Fruit fly (Drosophila melanogaster) whole organism, wandering third instar larva: ENCODE measurements around the gene Sar1.

Experiments used
- Abd-B ChIP-seq: fragments of >200 bp; optimal IDR thresholded peaks from 2 replicates; lab custom pipeline; 2017; ENCODE audit warnings: missing biosample characterization, missing genetic modification characterization
- CG32264 ChIP-seq: fragments of 200-800 bp; sonication (Bioruptor generic); optimal IDR thresholded peaks from 2 replicates; lab custom pipeline; 2016; ENCODE audit warnings: missing biosample characterization, missing genetic modification characterization
- CG9705 ChIP-seq: fragments of 200-800 bp; sonication (Bioruptor generic); optimal IDR thresholded peaks from 2 replicates; lab custom pipeline; 2018; ENCODE audit warnings: missing biosample characterization, mild to moderate bottlenecking, missing genetic modification characterization
- CrebA ChIP-seq: fragments of 200-800 bp; sonication (Bioruptor generic); optimal IDR thresholded peaks from 2 replicates; lab custom pipeline; 2016; ENCODE audit warnings: missing biosample characterization, mild to moderate bottlenecking, missing genetic modification characterization, borderline replicate concordance
- Dfd ChIP-seq: fragments of >200 bp; optimal IDR thresholded peaks from 2 replicates; lab custom pipeline; 2017; ENCODE audit warnings: missing biosample characterization, missing genetic modification characterization
- Dif ChIP-seq: fragments of 200-275, 200-300 bp; sonication (Bioruptor generic); optimal IDR thresholded peaks from 2 replicates; lab custom pipeline; 2018; ENCODE audit warnings: missing biosample characterization, missing genetic modification characterization; ENCODE audit not compliant: partially characterized antibody
- GATAd ChIP-seq: sonication (Bioruptor generic); optimal IDR thresholded peaks from 2 replicates; lab custom pipeline; 2016; ENCODE audit warnings: missing biosample characterization, missing genetic modification characterization
- HLH106 ChIP-seq: fragments of 200-800 bp; optimal IDR thresholded peaks from 3 replicates; lab custom pipeline; 2019; ENCODE audit warnings: missing biosample characterization, mild to moderate bottlenecking, missing genetic modification characterization, moderate library complexity
- Hnf4 ChIP-seq: fragments of 200-800 bp; sonication (Bioruptor generic); optimal IDR thresholded peaks from 2 replicates; lab custom pipeline; 2016; ENCODE audit warnings: missing biosample characterization, mild to moderate bottlenecking, missing genetic modification characterization
- Hr78 ChIP-seq: fragments of >200 bp; optimal IDR thresholded peaks from 2 replicates; lab custom pipeline; 2017; ENCODE audit warnings: missing biosample characterization, missing genetic modification characterization
- Hr83 ChIP-seq: fragments of 200-300 bp; sonication (Bioruptor generic); optimal IDR thresholded peaks from 2 replicates; lab custom pipeline; 2016; ENCODE audit warnings: missing biosample characterization, mild to moderate bottlenecking, missing genetic modification characterization, moderate library complexity; ENCODE audit not compliant: poor library complexity, severe bottlenecking
- Jra ChIP-seq: sonication (Bioruptor generic); optimal IDR thresholded peaks from 2 replicates; lab custom pipeline; 2016; ENCODE audit warnings: missing biosample characterization, missing genetic modification characterization
- Mio ChIP-seq: sonication (Bioruptor generic); optimal IDR thresholded peaks from 2 replicates; lab custom pipeline; 2016; ENCODE audit warnings: missing biosample characterization, missing genetic modification characterization
- Myc ChIP-seq: fragments of >200 bp; optimal IDR thresholded peaks from 2 replicates; lab custom pipeline; 2017
- N ChIP-seq: fragments of >200 bp; optimal IDR thresholded peaks from 2 replicates; lab custom pipeline; 2018; ENCODE audit warnings: missing biosample characterization, missing external identifiers, missing genetic modification characterization
- OdsH ChIP-seq: fragments of 200-800 bp; sonication (Bioruptor generic); optimal IDR thresholded peaks from 2 replicates; lab custom pipeline; 2016; ENCODE audit warnings: missing biosample characterization, mild to moderate bottlenecking, missing genetic modification characterization
- Rel ChIP-seq, 2 experiments: fragments of 200-800 bp; sonication (Bioruptor generic) in 1 of 2; optimal IDR thresholded peaks; 2 replicates in 1 of 2; 3 replicates in 1 of 2; lab custom pipeline; 2016 to 2019; ENCODE audit warnings: mild to moderate bottlenecking in 2 of 2, missing biosample characterization in 2 of 2, missing genetic modification characterization in 2 of 2, moderate library complexity in 1 of 2
- Sp1 ChIP-seq: fragments of 200-800 bp; sonication (Bioruptor generic); optimal IDR thresholded peaks from 3 replicates; lab custom pipeline; 2019; ENCODE audit warnings: missing biosample characterization, mild to moderate bottlenecking, missing genetic modification characterization, moderate library complexity
- Vsx2 ChIP-seq: fragments of 200-300, 225-300 bp; sonication (Bioruptor generic); optimal IDR thresholded peaks from 2 replicates; lab custom pipeline; 2018; ENCODE audit warnings: missing biosample characterization, missing genetic modification characterization; ENCODE audit not compliant: partially characterized antibody
- br ChIP-seq: fragments of 200-800 bp; sonication (Bioruptor generic); optimal IDR thresholded peaks from 2 replicates; lab custom pipeline; 2016; ENCODE audit warnings: missing biosample characterization, missing genetic modification characterization
- brk ChIP-seq: fragments of 200-800 bp; sonication (Bioruptor generic); optimal IDR thresholded peaks from 2 replicates; lab custom pipeline; 2016; ENCODE audit warnings: missing biosample characterization, mild to moderate bottlenecking, missing genetic modification characterization
- dl ChIP-seq, 2 experiments: fragments of 175-275, 200-275 bp in 1 of 2; fragments of 200-275 bp in 1 of 2; sonication (Bioruptor generic); optimal IDR thresholded peaks; lab custom pipeline; 2018; ENCODE audit warnings: mild to moderate bottlenecking in 2 of 2, missing biosample characterization in 2 of 2, missing genetic modification characterization in 2 of 2, moderate library complexity in 2 of 2; ENCODE audit not compliant: partially characterized antibody in 2 of 2, insufficient read depth in 1 of 2
- dmrt93B ChIP-seq: fragments of 200-800 bp; sonication (Bioruptor generic); optimal IDR thresholded peaks from 2 replicates; lab custom pipeline; 2018; ENCODE audit warnings: missing biosample characterization, mild to moderate bottlenecking, missing genetic modification characterization
- dsf ChIP-seq: sonication (Bioruptor generic); optimal IDR thresholded peaks from 2 replicates; lab custom pipeline; 2016; ENCODE audit warnings: missing biosample characterization, missing genetic modification characterization, borderline replicate concordance
- ey ChIP-seq: fragments of 200-800 bp; sonication (Bioruptor generic); optimal IDR thresholded peaks from 2 replicates; lab custom pipeline; 2016; ENCODE audit warnings: missing biosample characterization, missing genetic modification characterization
- foxo ChIP-seq, 2 experiments: fragments of 200-800 bp; sonication (Bioruptor generic); optimal IDR thresholded peaks; 2 replicates in 1 of 2; 3 replicates in 1 of 2; lab custom pipeline; 2016 to 2017; ENCODE audit warnings: missing biosample characterization in 2 of 2, missing genetic modification characterization in 2 of 2
- fru ChIP-seq: fragments of 200-800 bp; sonication (Bioruptor generic); optimal IDR thresholded peaks from 3 replicates; lab custom pipeline; 2016; ENCODE audit warnings: missing biosample characterization, mild to moderate bottlenecking, missing genetic modification characterization
- h ChIP-seq: fragments of 200-800 bp; sonication (Bioruptor generic); optimal IDR thresholded peaks from 3 replicates; lab custom pipeline; 2016; ENCODE audit warnings: missing biosample characterization, mild to moderate bottlenecking, missing genetic modification characterization
- jim ChIP-seq: fragments of 175-275, 200-325 bp; sonication (Bioruptor generic); optimal IDR thresholded peaks from 2 replicates; lab custom pipeline; 2016; ENCODE audit warnings: missing biosample characterization, mild to moderate bottlenecking, missing genetic modification characterization
- lola ChIP-seq: fragments of >200 bp; optimal IDR thresholded peaks from 2 replicates; lab custom pipeline; 2017; ENCODE audit warnings: missing biosample characterization, missing genetic modification characterization
- psq ChIP-seq: fragments of 200-800 bp; sonication (Bioruptor generic); optimal IDR thresholded peaks from 3 replicates; lab custom pipeline; 2017; ENCODE audit warnings: missing biosample characterization, mild to moderate bottlenecking, missing genetic modification characterization, moderate library complexity
- rgr ChIP-seq: fragments of 200-800 bp; sonication (Bioruptor generic); optimal IDR thresholded peaks from 3 replicates; lab custom pipeline; 2016; ENCODE audit warnings: missing biosample characterization, mild to moderate bottlenecking, missing genetic modification characterization
- sage ChIP-seq: fragments of 200-800 bp; sonication (Bioruptor generic); optimal IDR thresholded peaks from 2 replicates; lab custom pipeline; 2016; ENCODE audit warnings: missing biosample characterization, mild to moderate bottlenecking, missing genetic modification characterization
- sv ChIP-seq: fragments of 200-800 bp; sonication (Bioruptor generic); optimal IDR thresholded peaks from 3 replicates; lab custom pipeline; 2016; ENCODE audit warnings: missing biosample characterization, missing genetic modification characterization
- tai ChIP-seq: sonication (Bioruptor generic); optimal IDR thresholded peaks from 2 replicates; lab custom pipeline; 2016; ENCODE audit warnings: missing biosample characterization, missing genetic modification characterization
- usp ChIP-seq: fragments of >200 bp; optimal IDR thresholded peaks from 2 replicates; lab custom pipeline; 2017; ENCODE audit warnings: missing biosample characterization, missing genetic modification characterization
- woc ChIP-seq: sonication (Bioruptor generic); optimal IDR thresholded peaks from 2 replicates; lab custom pipeline; 2016; ENCODE audit warnings: missing biosample characterization, mild to moderate bottlenecking, missing genetic modification characterization

The Sar1 gene

DNA sequence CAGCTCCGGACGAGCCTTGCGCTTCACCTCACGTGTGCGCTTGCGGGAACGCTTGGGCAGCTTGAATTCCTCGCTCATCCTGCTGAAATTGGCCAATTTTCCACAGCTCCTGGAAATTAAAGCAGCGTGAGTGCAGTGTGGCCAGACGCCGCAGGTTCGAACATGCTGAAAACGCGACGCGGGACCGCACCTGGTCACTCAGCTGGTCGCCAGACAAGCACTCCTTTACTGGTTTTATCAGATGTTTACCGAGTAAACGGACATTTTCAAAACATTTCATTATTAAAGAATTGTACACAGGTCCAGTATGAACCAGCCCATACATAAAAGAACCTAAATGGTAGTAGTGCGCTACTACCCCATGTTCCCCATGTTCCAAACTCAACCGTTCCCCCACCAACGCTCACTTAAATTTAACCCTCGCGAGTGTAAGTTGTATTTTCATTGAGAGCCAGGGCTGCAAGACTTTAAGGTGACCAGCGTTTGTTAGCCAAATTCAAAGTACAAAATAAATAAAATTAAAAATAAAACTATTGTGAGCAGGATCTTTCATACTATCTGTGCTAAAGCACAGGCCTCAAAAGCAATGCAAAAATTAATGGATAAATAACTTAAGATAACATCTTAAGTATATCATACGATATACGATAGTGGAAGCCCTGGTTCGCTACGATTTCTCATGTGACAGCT is 5.9 kb downstream of the Sar1 start, which contains the start of the genes JMJD6, CG7071 and Muted:
Gene JMJD6, minus strand, starts transcription at position 154 of the 690 bp plus-strand sequence.
Gene CG7071, plus strand, starts transcription at position 403 of the 690 bp plus-strand sequence.
Gene Muted, plus strand, starts transcription at position 403 of the 690 bp plus-strand sequence.
- TF ChIP-seq usp = no peak
- peak; percentile 68 for TF ChIP-seq Hr83
- TF ChIP-seq dl (GFP tag; optimal IDR thresholded peaks at IDR 0.05; lab: Kevin White, UChicago; ENCODE audit: insufficient read depth in 1 of 2, partially characterized antibody in 2 of 2) = no peak
- TF ChIP-seq ey (GFP tag; lab: Kevin White, UChicago) = peak; percentile 92
- TF ChIP-seq fru = peak; percentile 91
- TF ChIP-seq br (GFP tag; lab: Kevin White, UChicago) = peak; percentile 94
- TF ChIP-seq N (GFP tag; lab: Kevin White, UChicago) = no peak
- TF ChIP-seq CrebA = no peak
- TF ChIP-seq Mio = peak; percentile 18
- TF ChIP-seq dsf (GFP tag; lab: Kevin White, UChicago) = peak; percentile 92
- TF ChIP-seq GATAd (GFP tag; lab: Kevin White, UChicago) = no peak
- TF ChIP-seq Hr78 (GFP tag; lab: Kevin White, UChicago) = no peak
- peak; percentile 77 for TF ChIP-seq dmrt93B (GFP tag; lab: Kevin White, UChicago)
- no peak for TF ChIP-seq Abd-B
- peak; percentile 95 for TF ChIP-seq Hnf4 (GFP tag; lab: Kevin White, UChicago)
- TF ChIP-seq lola (GFP tag; lab: Kevin White, UChicago) = no peak
- peak; percentile 55 for TF ChIP-seq Myc
- peak; percentile 91 for TF ChIP-seq CG9705 (GFP tag; lab: Kevin White, UChicago)
- TF ChIP-seq Dfd = no peak
- TF ChIP-seq Vsx2 (GFP tag; lab: Kevin White, UChicago) = no peak
- TF ChIP-seq Sp1 (GFP tag; lab: Kevin White, UChicago) = peak; percentile 89
- TF ChIP-seq h (GFP tag; lab: Kevin White, UChicago) = peak; percentile 94
- TF ChIP-seq brk = peak; percentile 94
- TF ChIP-seq OdsH = peak; percentile 91
- TF ChIP-seq CG32264 (GFP tag; lab: Kevin White, UChicago) = peak; percentile 64
- TF ChIP-seq psq = peak; percentile 84
- TF ChIP-seq Rel (GFP tag; optimal IDR thresholded peaks at IDR 0.05; lab: Kevin White, UChicago) = no peak
- TF ChIP-seq Rel (tag; optimal IDR thresholded peaks at IDR 0.05; lab: Kevin White, UChicago) = peak; percentile 58
- peak in 1 of 2 experiments; percentile 96 for TF ChIP-seq foxo (GFP tag; optimal IDR thresholded peaks at IDR 0.05; lab: Kevin White, UChicago)
- TF ChIP-seq sv (GFP tag; lab: Kevin White, UChicago) = peak; percentile 91
- no peak for TF ChIP-seq jim
- no peak for TF ChIP-seq tai (GFP tag; lab: Kevin White, UChicago)
- peak; percentile 91 for TF ChIP-seq Jra (GFP tag; lab: Kevin White, UChicago)
- peak; percentile 71 for TF ChIP-seq sage (GFP tag; lab: Kevin White, UChicago)
- TF ChIP-seq woc (GFP tag; lab: Kevin White, UChicago) = peak; percentile 75
- TF ChIP-seq rgr = peak; percentile 92
- TF ChIP-seq HLH106 = peak; percentile 87

DNA sequence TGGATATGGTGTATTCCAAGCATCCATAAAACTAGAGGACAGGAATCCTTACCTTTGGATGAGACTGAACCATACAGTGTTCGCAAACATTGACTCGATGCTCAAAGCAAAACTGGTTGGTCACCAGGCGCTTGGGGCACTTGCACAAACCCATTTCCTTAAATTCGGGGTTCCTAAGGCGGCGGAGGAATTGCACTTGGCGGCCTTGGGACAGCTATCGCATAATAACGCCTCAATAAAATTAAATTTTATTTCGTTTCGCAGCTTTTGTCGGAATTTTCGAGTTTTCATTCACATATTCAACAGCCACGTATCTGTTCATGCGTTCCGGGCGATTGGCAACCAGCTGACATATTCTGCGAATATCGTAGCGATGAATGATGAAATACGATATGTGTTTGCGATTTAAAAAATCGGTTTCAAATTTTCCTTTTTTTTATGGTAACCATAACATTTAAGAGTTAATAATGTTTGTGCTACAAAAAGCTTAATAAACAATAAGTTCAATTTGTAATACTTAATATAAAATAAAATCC is 9.2 kb downstream of the Sar1 start, which contains the start of gene CG5382:
Gene CG5382, minus strand, starts transcription at position 324 of the 536 bp plus-strand sequence.
- TF ChIP-seq N (GFP tag; lab: Kevin White, UChicago) = no peak
- TF ChIP-seq Dif = peak; percentile 85
- peak; percentile 48 for TF ChIP-seq Myc
- TF ChIP-seq sage (GFP tag; lab: Kevin White, UChicago) = peak; percentile 39
- TF ChIP-seq Hr78 (GFP tag; lab: Kevin White, UChicago) = no peak
- peak; percentile 97 for TF ChIP-seq Vsx2 (GFP tag; lab: Kevin White, UChicago)
- TF ChIP-seq, all 38 proteins: peak for 4
